Fruit fly (Drosophila melanogaster) Kc167 (cell line): ENCODE data around the gene CG13458.

Source experiments
- Myc ChIP-seq: fragments of >200 bp; optimal IDR thresholded peaks from 2 replicates; lab custom pipeline; 2017; ENCODE audit warnings: missing external identifiers
- Sin3A ChIP-seq: fragments of >200 bp; optimal IDR thresholded peaks from 2 replicates; lab custom pipeline; 2018; ENCODE audit warnings: missing external identifiers
- h ChIP-seq: fragments of >200 bp; optimal IDR thresholded peaks from 3 replicates; lab custom pipeline; 2018; ENCODE audit warnings: missing external identifiers
- ttk ChIP-seq: sonication (Bioruptor generic); optimal IDR thresholded peaks from 2 replicates; lab custom pipeline; 2017; ENCODE audit warnings: missing external identifiers

dm6 chr3L:15078347-15078746 is 35.0 kb upstream of the CG13458 start, which contains the start of gene Or71a:
- TF ChIP-seq ttk (lab: Kevin White, UChicago) (no peak), h (lab: Kevin White, UChicago) (no peak), Sin3A (no peak), Myc (lab: Kevin White, UChicago) (no peak)
